Worm (Caenorhabditis elegans) whole organism, L2 larva: ENCODE data around the gene unc-16.

Experiments used
- C34F6.9 ChIP-seq: fragments of 150-350 bp; optimal IDR thresholded peaks from 2 replicates; lab custom pipeline; 2014; ENCODE audit warnings: missing biosample characterization, missing genetic modification characterization
- F13H6.1 ChIP-seq: sonication (generic microtip); optimal IDR thresholded peaks from 2 replicates; lab custom pipeline; 2016; ENCODE audit warnings: missing genetic modification characterization, missing compliant biosample characterization
- R02D3.7 ChIP-seq: fragments of 150-350 bp; optimal IDR thresholded peaks from 2 replicates; lab custom pipeline; 2014; ENCODE audit warnings: missing biosample characterization, missing genetic modification characterization
- Y55F3AM.14 ChIP-seq: fragments of 200-800 bp; sonication (Bioruptor generic); optimal IDR thresholded peaks from 2 replicates; lab custom pipeline; 2018; ENCODE audit warnings: mild to moderate bottlenecking, missing genetic modification characterization, missing compliant biosample characterization
- ZK546.5 ChIP-seq: sonication (generic microtip); optimal IDR thresholded peaks from 2 replicates; lab custom pipeline; 2017; ENCODE audit warnings: missing biosample characterization, missing genetic modification characterization
- alr-1 ChIP-seq: fragments of 150-350 bp; optimal IDR thresholded peaks from 2 replicates; lab custom pipeline; 2014; ENCODE audit warnings: missing biosample characterization, missing genetic modification characterization
- aly-2 ChIP-seq: fragments of 150-350 bp; optimal IDR thresholded peaks from 2 replicates; lab custom pipeline; 2014; ENCODE audit warnings: missing biosample characterization, missing genetic modification characterization
- ama-1 ChIP-seq: fragments of 150-350 bp; optimal IDR thresholded peaks from 2 replicates; lab custom pipeline; 2018; ENCODE audit warnings: inconsistent platforms
- blmp-1 ChIP-seq: sonication (generic microtip); optimal IDR thresholded peaks from 2 replicates; lab custom pipeline; 2017; ENCODE audit warnings: missing genetic modification characterization, mild to moderate bottlenecking, missing compliant biosample characterization, antibody characterized with exemption, moderate library complexity; ENCODE audit not compliant: insufficient read depth
- ceh-16 ChIP-seq: fragments of 150-350 bp; optimal IDR thresholded peaks from 2 replicates; lab custom pipeline; 2014; ENCODE audit warnings: missing biosample characterization, missing genetic modification characterization
- ceh-82 ChIP-seq: fragments of 150-350 bp; optimal IDR thresholded peaks from 2 replicates; lab custom pipeline; 2014; ENCODE audit warnings: missing biosample characterization, missing genetic modification characterization
- crh-2 ChIP-seq: sonication (generic microtip); optimal IDR thresholded peaks from 2 replicates; lab custom pipeline; 2017; ENCODE audit warnings: missing biosample characterization, missing genetic modification characterization
- dmd-4 ChIP-seq: sonication (generic microtip); optimal IDR thresholded peaks from 2 replicates; lab custom pipeline; 2017; ENCODE audit warnings: missing biosample characterization, missing genetic modification characterization
- egl-27 ChIP-seq: sonication (generic microtip); optimal IDR thresholded peaks from 3 replicates; lab custom pipeline; 2017; ENCODE audit warnings: missing biosample characterization, missing genetic modification reagents, missing genetic modification characterization
- elt-1 ChIP-seq: fragments of 150-350 bp; optimal IDR thresholded peaks from 2 replicates; lab custom pipeline; 2014; ENCODE audit warnings: missing biosample characterization, missing genetic modification characterization
- elt-3 ChIP-seq: sonication (generic microtip); optimal IDR thresholded peaks from 2 replicates; lab custom pipeline; 2017; ENCODE audit warnings: missing biosample characterization, missing genetic modification characterization
- fos-1 ChIP-seq: fragments of 150-350 bp; optimal IDR thresholded peaks from 2 replicates; lab custom pipeline; 2014; ENCODE audit warnings: missing biosample characterization, missing genetic modification characterization
- gmeb-1 ChIP-seq: fragments of 150-350 bp; optimal IDR thresholded peaks from 2 replicates; lab custom pipeline; 2014; ENCODE audit warnings: missing biosample characterization, missing genetic modification characterization
- lin-11 ChIP-seq: fragments of 150-350 bp; sonication (generic microtip); optimal IDR thresholded peaks from 2 replicates; lab custom pipeline; 2014; ENCODE audit warnings: missing biosample characterization, missing genetic modification characterization, inconsistent platforms, mixed read lengths
- lin-13 ChIP-seq: fragments of 150-350 bp; optimal IDR thresholded peaks from 2 replicates; lab custom pipeline; 2014; ENCODE audit warnings: missing biosample characterization, missing genetic modification reagents, missing genetic modification characterization
- lin-39 ChIP-seq: fragments of 150-350 bp; optimal IDR thresholded peaks from 2 replicates; lab custom pipeline; 2014; ENCODE audit warnings: missing biosample characterization, missing genetic modification reagents, missing genetic modification characterization
- lsy-2 ChIP-seq, 2 experiments: fragments of 150-350 bp in 1 of 2; sonication (generic microtip) in 1 of 2; optimal IDR thresholded peaks; 2 replicates each; lab custom pipeline; 2014 to 2017; ENCODE audit warnings: missing biosample characterization in 2 of 2, missing genetic modification characterization in 2 of 2
- mab-5 ChIP-seq: fragments of 150-350 bp; optimal IDR thresholded peaks from 2 replicates; lab custom pipeline; 2014; ENCODE audit warnings: missing biosample characterization, missing genetic modification characterization
- mbf-1 ChIP-seq: sonication (generic microtip); optimal IDR thresholded peaks from 2 replicates; lab custom pipeline; 2017; ENCODE audit warnings: missing biosample characterization, missing genetic modification characterization
- mdl-1 ChIP-seq, 2 experiments: fragments of 150-350 bp in 1 of 2; sonication (generic microtip) in 1 of 2; optimal IDR thresholded peaks; 2 replicates each; lab custom pipeline; 2017; ENCODE audit warnings: missing biosample characterization in 2 of 2, missing genetic modification characterization in 2 of 2
- nhr-10 ChIP-seq: sonication (generic microtip); optimal IDR thresholded peaks from 2 replicates; lab custom pipeline; 2017; ENCODE audit warnings: missing biosample characterization, missing genetic modification characterization
- nhr-11 ChIP-seq: fragments of 150-350 bp; optimal IDR thresholded peaks from 2 replicates; lab custom pipeline; 2014; ENCODE audit warnings: missing biosample characterization, missing genetic modification characterization
- nhr-12 ChIP-seq: fragments of 150-350 bp; optimal IDR thresholded peaks from 2 replicates; lab custom pipeline; 2014; ENCODE audit warnings: missing biosample characterization, missing genetic modification characterization
- nhr-129 ChIP-seq: fragments of 150-350 bp; optimal IDR thresholded peaks from 2 replicates; lab custom pipeline; 2014; ENCODE audit warnings: missing biosample characterization, missing genetic modification characterization
- nhr-21 ChIP-seq: fragments of 150-350 bp; optimal IDR thresholded peaks from 2 replicates; lab custom pipeline; 2014; ENCODE audit warnings: missing biosample characterization, missing genetic modification characterization
- nhr-23 ChIP-seq: fragments of 150-350 bp; optimal IDR thresholded peaks from 2 replicates; lab custom pipeline; 2014; ENCODE audit warnings: missing biosample characterization, missing genetic modification reagents, missing genetic modification characterization
- nhr-237 ChIP-seq: fragments of 150-350 bp; optimal IDR thresholded peaks from 2 replicates; lab custom pipeline; 2014; ENCODE audit warnings: missing biosample characterization, missing genetic modification characterization
- nhr-25 ChIP-seq: fragments of 150-350 bp; sonication (generic microtip); optimal IDR thresholded peaks from 3 replicates; lab custom pipeline; 2014; ENCODE audit warnings: missing biosample characterization, missing genetic modification characterization
- nhr-6 ChIP-seq: fragments of 150-350 bp; optimal IDR thresholded peaks from 2 replicates; lab custom pipeline; 2014; ENCODE audit warnings: missing biosample characterization, missing genetic modification characterization
- nhr-77 ChIP-seq: fragments of 150-350 bp; optimal IDR thresholded peaks from 2 replicates; lab custom pipeline; 2014; ENCODE audit warnings: missing biosample characterization, missing genetic modification characterization
- peb-1 ChIP-seq: fragments of 150-350 bp; optimal IDR thresholded peaks from 2 replicates; lab custom pipeline; 2014; ENCODE audit warnings: missing biosample characterization, missing genetic modification characterization
- sem-4 ChIP-seq: fragments of 150-350 bp; optimal IDR thresholded peaks from 2 replicates; lab custom pipeline; 2014; ENCODE audit warnings: missing biosample characterization, missing genetic modification reagents, missing genetic modification characterization
- skn-1 ChIP-seq: sonication (generic microtip); optimal IDR thresholded peaks from 2 replicates; lab custom pipeline; 2017; ENCODE audit warnings: missing biosample characterization, missing genetic modification characterization
- sma-3 ChIP-seq: sonication (generic microtip); optimal IDR thresholded peaks from 2 replicates; lab custom pipeline; 2016; ENCODE audit warnings: missing genetic modification reagents, missing genetic modification characterization, missing compliant biosample characterization
- sma-9 ChIP-seq, 2 experiments: fragments of 150-350 bp in 1 of 2; sonication (generic microtip) in 1 of 2; optimal IDR thresholded peaks; 2 replicates each; lab custom pipeline; 2014 to 2016; ENCODE audit warnings: missing genetic modification characterization in 2 of 2, mild to moderate bottlenecking in 1 of 2, missing biosample characterization in 1 of 2, missing compliant biosample characterization in 1 of 2, missing genetic modification reagents in 1 of 2, moderate library complexity in 1 of 2
- snpc-4 ChIP-seq: fragments of 150-350 bp; optimal IDR thresholded peaks from 2 replicates; lab custom pipeline; 2014; ENCODE audit warnings: missing biosample characterization, missing genetic modification characterization
- unc-39 ChIP-seq: fragments of 150-350 bp; optimal IDR thresholded peaks from 2 replicates; lab custom pipeline; 2014; ENCODE audit warnings: missing biosample characterization, missing genetic modification characterization
- unc-55 ChIP-seq: fragments of 150-350 bp; sonication (generic microtip); optimal IDR thresholded peaks from 3 replicates; lab custom pipeline; 2014; ENCODE audit warnings: missing biosample characterization, missing genetic modification reagents, missing genetic modification characterization
- unc-62 ChIP-seq: fragments of 150-350 bp; optimal IDR thresholded peaks from 2 replicates; lab custom pipeline; 2014; ENCODE audit warnings: missing biosample characterization, missing genetic modification reagents, missing genetic modification characterization
- zag-1 ChIP-seq: fragments of 150-350 bp; optimal IDR thresholded peaks from 2 replicates; lab custom pipeline; 2014; ENCODE audit warnings: missing biosample characterization, missing genetic modification characterization
- ztf-1 ChIP-seq: fragments of 200-800 bp; sonication (Bioruptor generic); conservative IDR thresholded peaks from 2 replicates; pipeline ENCODE4 v1.3.6; 2022; ENCODE audit warnings: missing genetic modification characterization, missing compliant biosample characterization
- ztf-11 ChIP-seq: sonication (generic microtip); optimal IDR thresholded peaks from 2 replicates; lab custom pipeline; 2017; ENCODE audit warnings: missing biosample characterization, missing genetic modification characterization
- ztf-4 ChIP-seq: fragments of 150-350 bp; optimal IDR thresholded peaks from 2 replicates; lab custom pipeline; 2014; ENCODE audit warnings: missing biosample characterization, missing genetic modification characterization

Gene unc-16

ce11 chrIII:9546016-9546659 is at the start of gene unc-16:
Gene unc-16 (plus strand): TSS chrIII:9546258.
- peak; percentile 84 for TF ChIP-seq nhr-25
- TF ChIP-seq ceh-82 = peak; percentile 81
- peak; percentile 2 for TF ChIP-seq Y55F3AM.14 (GFP tag; lab: Kevin White, UChicago)
- peak; percentile 85 for TF ChIP-seq nhr-129 (tag; lab: Kevin White, UChicago)
- no peak for TF ChIP-seq ztf-11 (tag; lab: Kevin White, UChicago)
- peak; percentile 83 for TF ChIP-seq snpc-4 (tag; lab: Kevin White, UChicago)
- peak; percentile 9 for TF ChIP-seq ZK546.5 (tag; lab: Kevin White, UChicago)
- TF ChIP-seq nhr-237 (tag; lab: Kevin White, UChicago) = no peak
- peak; percentile 99 to 100 for TF ChIP-seq lsy-2 (tag; optimal IDR thresholded peaks at IDR 0.05; lab: Kevin White, UChicago)
- TF ChIP-seq nhr-10 (tag; lab: Kevin White, UChicago) = no peak
- no peak for TF ChIP-seq ztf-1 (GFP tag; lab: Robert Waterston, UW)
- TF ChIP-seq gmeb-1 = peak; percentile 75
- peak; percentile 96 for TF ChIP-seq unc-55 (GFP tag; lab: Kevin White, UChicago)
- peak; percentile 80 for TF ChIP-seq mab-5 (tag; lab: Kevin White, UChicago)
- peak; percentile 69 for TF ChIP-seq lin-13 (GFP tag; lab: Kevin White, UChicago)
- TF ChIP-seq sma-3 (GFP tag; lab: Kevin White, UChicago) = peak; percentile 80
- no peak for TF ChIP-seq lin-39 (tag; lab: Kevin White, UChicago)
- TF ChIP-seq crh-2 (tag; lab: Kevin White, UChicago) = peak; percentile 89
- TF ChIP-seq elt-3 (tag; lab: Kevin White, UChicago) = no peak
- peak; percentile 64 to 91 for TF ChIP-seq mdl-1 (tag; optimal IDR thresholded peaks at IDR 0.05; lab: Kevin White, UChicago)
- no peak for TF ChIP-seq unc-39 (tag; lab: Kevin White, UChicago)
- peak; percentile 98 for TF ChIP-seq C34F6.9 (tag; lab: Kevin White, UChicago)
- TF ChIP-seq fos-1 = peak; percentile 21
- no peak for TF ChIP-seq peb-1 (tag; lab: Kevin White, UChicago)
- no peak for TF ChIP-seq blmp-1 (tag; lab: Kevin White, UChicago)
- peak; percentile 82 for TF ChIP-seq sem-4 (tag; lab: Kevin White, UChicago)
- TF ChIP-seq skn-1 (tag; lab: Kevin White, UChicago) = no peak
- peak; percentile 91 for TF ChIP-seq F13H6.1 (tag; lab: Kevin White, UChicago)
- no peak for TF ChIP-seq aly-2 (tag; lab: Kevin White, UChicago)
- peak; percentile 90 for TF ChIP-seq lin-11
- peak; percentile 62 for TF ChIP-seq ztf-4
- TF ChIP-seq nhr-77 (tag; lab: Kevin White, UChicago) = no peak
- peak; percentile 78 for TF ChIP-seq sma-9 (GFP tag; optimal IDR thresholded peaks at IDR 0.05; lab: Kevin White, UChicago)
- TF ChIP-seq sma-9 (tag; optimal IDR thresholded peaks at IDR 0.05; lab: Kevin White, UChicago) = no peak
- TF ChIP-seq nhr-21 (tag; lab: Kevin White, UChicago) = peak; percentile 76
- no peak for TF ChIP-seq unc-62 (GFP tag; lab: Kevin White, UChicago)
- peak; percentile 54 for TF ChIP-seq nhr-6 (tag; lab: Kevin White, UChicago)
- TF ChIP-seq elt-1 (tag; lab: Kevin White, UChicago) = no peak
- no peak for TF ChIP-seq alr-1 (tag; lab: Kevin White, UChicago)
- no peak for TF ChIP-seq nhr-12 (tag; lab: Kevin White, UChicago)
- peak; percentile 84 for TF ChIP-seq ama-1 (lab: Kevin White, UChicago)
- no peak for TF ChIP-seq nhr-11 (tag; lab: Kevin White, UChicago)
- no peak for TF ChIP-seq ceh-16 (tag; lab: Kevin White, UChicago)
- TF ChIP-seq R02D3.7 (tag; lab: Kevin White, UChicago) = no peak
- TF ChIP-seq nhr-23 = no peak
- peak; percentile 66 for TF ChIP-seq zag-1 (tag; lab: Kevin White, UChicago)
- TF ChIP-seq mbf-1 = no peak
- no peak for TF ChIP-seq dmd-4 (tag; lab: Kevin White, UChicago)
- TF ChIP-seq egl-27 (tag; lab: Kevin White, UChicago) = peak; percentile 73
- TF ChIP-seq, all 48 proteins: peak for 26
